Worm (Caenorhabditis elegans) whole organism, L2 larva: Measurements from ENCODE around the gene F54B11.4.

ENCODE experiments used
- F13H6.1 ChIP-seq: sonication (generic microtip); optimal IDR thresholded peaks from 2 replicates; lab custom pipeline; 2016; ENCODE audit warnings: missing genetic modification characterization, missing compliant biosample characterization
- alr-1 ChIP-seq: fragments of 150-350 bp; optimal IDR thresholded peaks from 2 replicates; lab custom pipeline; 2014; ENCODE audit warnings: missing biosample characterization, missing genetic modification characterization
- aly-2 ChIP-seq: fragments of 150-350 bp; optimal IDR thresholded peaks from 2 replicates; lab custom pipeline; 2014; ENCODE audit warnings: missing biosample characterization, missing genetic modification characterization
- egl-27 ChIP-seq: sonication (generic microtip); optimal IDR thresholded peaks from 3 replicates; lab custom pipeline; 2017; ENCODE audit warnings: missing biosample characterization, missing genetic modification reagents, missing genetic modification characterization
- fos-1 ChIP-seq: fragments of 150-350 bp; optimal IDR thresholded peaks from 2 replicates; lab custom pipeline; 2014; ENCODE audit warnings: missing biosample characterization, missing genetic modification characterization
- gmeb-1 ChIP-seq: fragments of 150-350 bp; optimal IDR thresholded peaks from 2 replicates; lab custom pipeline; 2014; ENCODE audit warnings: missing biosample characterization, missing genetic modification characterization
- nhr-12 ChIP-seq: fragments of 150-350 bp; optimal IDR thresholded peaks from 2 replicates; lab custom pipeline; 2014; ENCODE audit warnings: missing biosample characterization, missing genetic modification characterization
- nhr-237 ChIP-seq: fragments of 150-350 bp; optimal IDR thresholded peaks from 2 replicates; lab custom pipeline; 2014; ENCODE audit warnings: missing biosample characterization, missing genetic modification characterization
- snpc-4 ChIP-seq: fragments of 150-350 bp; optimal IDR thresholded peaks from 2 replicates; lab custom pipeline; 2014; ENCODE audit warnings: missing biosample characterization, missing genetic modification characterization

DNA sequence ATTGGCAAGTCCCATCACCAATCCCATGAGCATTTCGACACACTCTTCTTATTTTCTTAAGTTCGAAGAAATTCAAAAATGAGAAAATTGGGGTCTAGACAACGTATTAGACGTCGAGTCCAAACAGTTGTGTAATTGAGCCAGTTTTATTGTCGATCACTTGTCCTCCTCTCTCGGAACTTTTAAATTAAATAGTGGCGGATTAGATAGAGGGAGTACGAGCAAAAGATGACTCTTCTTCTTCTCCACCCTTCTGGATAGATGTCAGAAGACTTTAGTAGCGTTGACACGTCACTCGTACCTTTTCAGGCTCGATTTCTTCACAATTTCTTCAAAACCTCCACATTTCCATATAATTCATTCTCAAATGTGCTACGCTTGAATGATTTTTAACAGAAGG is 22.7 kb downstream of the F54B11.4 start:
- no peak for TF ChIP-seq snpc-4 (tag; lab: Kevin White, UChicago)
- TF ChIP-seq egl-27 (tag; lab: Kevin White, UChicago) = no peak
- no peak for TF ChIP-seq alr-1
- no peak for TF ChIP-seq aly-2
- TF ChIP-seq gmeb-1 = no peak
- TF ChIP-seq nhr-12 (tag; lab: Kevin White, UChicago) = no peak
- no peak for TF ChIP-seq fos-1
- TF ChIP-seq F13H6.1 (tag; lab: Kevin White, UChicago) = no peak
- no peak for TF ChIP-seq nhr-237 (tag; lab: Kevin White, UChicago)
